Worm (Caenorhabditis elegans) whole organism, mixed stage, embryonic: Measurements from ENCODE around the gene sru-13.

Source experiments
- blmp-1 ChIP-seq: fragments of 150-350 bp; optimal IDR thresholded peaks from 2 replicates; lab custom pipeline; 2014; ENCODE audit warnings: missing biosample characterization, missing genetic modification characterization
- cnd-1 ChIP-seq: fragments of 200-800 bp; sonication (Bioruptor generic); optimal IDR thresholded peaks from 2 replicates; lab custom pipeline; 2018; ENCODE audit warnings: mild to moderate bottlenecking, missing genetic modification characterization, missing compliant biosample characterization
- elt-3 ChIP-seq: fragments of 150-350 bp; optimal IDR thresholded peaks from 2 replicates; lab custom pipeline; 2014; ENCODE audit warnings: missing biosample characterization, missing genetic modification characterization
- hlh-1 ChIP-seq: fragments of 150-350 bp; optimal IDR thresholded peaks from 2 replicates; lab custom pipeline; 2014; ENCODE audit warnings: missing biosample characterization, missing genetic modification reagents, missing genetic modification characterization
- lsy-2 ChIP-seq: fragments of 150-350 bp; optimal IDR thresholded peaks from 2 replicates; lab custom pipeline; 2014; ENCODE audit warnings: missing biosample characterization, missing genetic modification characterization
- nhr-12 ChIP-seq: fragments of 150-350 bp; optimal IDR thresholded peaks from 2 replicates; lab custom pipeline; 2014; ENCODE audit warnings: missing biosample characterization, missing genetic modification characterization
- nhr-237 ChIP-seq: fragments of 150-350 bp; optimal IDR thresholded peaks from 2 replicates; lab custom pipeline; 2014; ENCODE audit warnings: missing biosample characterization, missing genetic modification characterization
- nhr-76 ChIP-seq: sonication (generic microtip); optimal IDR thresholded peaks from 2 replicates; lab custom pipeline; 2017; ENCODE audit warnings: missing biosample characterization, missing genetic modification characterization
- pha-4 ChIP-seq: fragments of 150-350 bp; optimal IDR thresholded peaks from 2 replicates; lab custom pipeline; 2018; ENCODE audit warnings: missing biosample characterization, missing genetic modification reagents, missing genetic modification characterization
- snpc-4 ChIP-seq: fragments of 150-350 bp; optimal IDR thresholded peaks from 2 replicates; lab custom pipeline; 2014; ENCODE audit warnings: missing biosample characterization, missing genetic modification characterization
- sptf-1 ChIP-seq: sonication (generic microtip); optimal IDR thresholded peaks from 2 replicates; lab custom pipeline; 2017; ENCODE audit warnings: mild to moderate bottlenecking, missing genetic modification characterization, moderate library complexity, missing compliant biosample characterization
- tbx-8 ChIP-seq: fragments of 200-800 bp; sonication (Bioruptor generic); optimal IDR thresholded peaks from 2 replicates; lab custom pipeline; 2018; ENCODE audit warnings: mild to moderate bottlenecking, missing genetic modification characterization, moderate library complexity, missing compliant biosample characterization
- unc-62 ChIP-seq: fragments of 150-350 bp; optimal IDR thresholded peaks from 2 replicates; lab custom pipeline; 2014; ENCODE audit warnings: missing biosample characterization, missing genetic modification reagents, missing genetic modification characterization
- ztf-11 ChIP-seq: fragments of 150-350 bp; optimal IDR thresholded peaks from 2 replicates; lab custom pipeline; 2014; ENCODE audit warnings: missing biosample characterization, missing genetic modification characterization

- TF ChIP-seq cnd-1 (tag; lab: Kevin White, UChicago) (no peak), pha-4 (tag; lab: Kevin White, UChicago) (no peak), snpc-4 (tag; lab: Kevin White, UChicago) (no peak), tbx-8 (no peak), elt-3 (tag; lab: Kevin White, UChicago) (no peak), nhr-237 (tag; lab: Kevin White, UChicago) (no peak), unc-62 (GFP tag; lab: Kevin White, UChicago) (no peak), hlh-1 (tag; lab: Kevin White, UChicago) (no peak), nhr-12 (tag; lab: Kevin White, UChicago) (no peak), lsy-2 (no peak), ztf-11 (tag; lab: Kevin White, UChicago) (no peak), nhr-76 (no peak), blmp-1 (tag; lab: Kevin White, UChicago) (no peak), sptf-1 (tag; lab: Kevin White, UChicago) (no peak)
Measured at ce11 chrIV:12531464-12531863, 9.0 kb upstream of the sru-13 start.
